Worm (Caenorhabditis elegans) whole organism, L3 larva: ENCODE data around the gene polg-1.

Source experiments
- elt-3 ChIP-seq, 3 experiments: fragments of 150-350 bp in 1 of 3; sonication (generic microtip) in 2 of 3; optimal IDR thresholded peaks; 2 replicates in 2 of 3; 4 replicates in 1 of 3; lab custom pipeline; 2014 to 2017; ENCODE audit warnings: missing biosample characterization in 3 of 3, missing genetic modification characterization in 3 of 3
- hmg-11 ChIP-seq: sonication (generic microtip); optimal IDR thresholded peaks from 2 replicates; lab custom pipeline; 2016; ENCODE audit warnings: missing genetic modification characterization, missing compliant biosample characterization
- lin-39 ChIP-seq: fragments of 150-350 bp; optimal IDR thresholded peaks from 2 replicates; lab custom pipeline; 2018; ENCODE audit warnings: missing biosample characterization, missing genetic modification reagents, missing genetic modification characterization
- nhr-11 ChIP-seq: fragments of 150-350 bp; optimal IDR thresholded peaks from 2 replicates; lab custom pipeline; 2014; ENCODE audit warnings: missing biosample characterization, missing genetic modification characterization
- nhr-28 ChIP-seq: fragments of 150-350 bp; optimal IDR thresholded peaks from 2 replicates; lab custom pipeline; 2014; ENCODE audit warnings: missing biosample characterization, missing genetic modification characterization
- nhr-76 ChIP-seq: fragments of 150-350 bp; sonication (generic microtip); optimal IDR thresholded peaks from 5 replicates; lab custom pipeline; 2014; ENCODE audit warnings: missing biosample characterization, missing genetic modification characterization
- nhr-77 ChIP-seq: fragments of 150-350 bp; optimal IDR thresholded peaks from 2 replicates; lab custom pipeline; 2014; ENCODE audit warnings: missing biosample characterization, missing genetic modification characterization
- zag-1 ChIP-seq: fragments of 150-350 bp; optimal IDR thresholded peaks from 2 replicates; lab custom pipeline; 2014; ENCODE audit warnings: missing biosample characterization, missing genetic modification characterization
- ztf-4 ChIP-seq: fragments of 150-350 bp; optimal IDR thresholded peaks from 2 replicates; lab custom pipeline; 2014; ENCODE audit warnings: missing biosample characterization, missing genetic modification characterization

ce11 chrII:12202281-12202680 lies 2.5 kb upstream of the polg-1 start, which contains the start of gene trpp-5:
- TF ChIP-seq nhr-77 (tag; lab: Kevin White, UChicago) (no peak), lin-39 (tag; lab: Kevin White, UChicago) (no peak), hmg-11 (no peak), nhr-76 (no peak), elt-3 (tag; optimal IDR thresholded peaks at IDR 0.05; lab: Kevin White, UChicago) (no peak), zag-1 (tag; lab: Kevin White, UChicago) (no peak), nhr-28 (no peak), nhr-11 (no peak), ztf-4 (tag; lab: Kevin White, UChicago) (no peak)
